Worm (Caenorhabditis elegans): Measurements from ENCODE around the gene cit-1.1.

The cit-1.1 gene

ce11 chrIII:8010260-8010822, 720 bp upstream of the cit-1.1 start, which contains the start of gene cit-1.2:
cit-1.2 (plus strand) TSS chrIII:8010772.
- TF ChIP-seq ceh-13 (GFP tag; optimal IDR thresholded peaks at IDR 0.05) (no peak), tbx-37 (GFP tag; conservative IDR thresholded peaks at IDR 0.05) (no peak), hmg-4 (GFP tag; optimal IDR thresholded peaks at IDR 0.05) (no peak), B0310.2 (tag; optimal IDR thresholded peaks at IDR 0.05) (no peak), tbx-11 (GFP tag; IDR thresholded peaks at IDR 0.05) (no peak), sea-1 (GFP tag; conservative IDR thresholded peaks at IDR 0.05) (no peak), ets-7 (tag; optimal IDR thresholded peaks at IDR 0.05) (no peak), pes-1 (GFP tag; IDR thresholded peaks at IDR 0.05) (no peak), hmbx-1 (tag; optimal IDR thresholded peaks at IDR 0.05) (no peak), flt-1 (GFP tag; IDR thresholded peaks at IDR 0.05) (no peak), hnd-1 (tag; optimal IDR thresholded peaks at IDR 0.05) (no peak), tra-4 (tag; optimal IDR thresholded peaks at IDR 0.05) (no peak), ama-1 (optimal IDR thresholded peaks at IDR 0.05) (no peak), F13C5.2 (tag; optimal IDR thresholded peaks at IDR 0.05) (no peak), aly-1 (tag; optimal IDR thresholded peaks at IDR 0.05) (no peak), scrt-1 (GFP tag; IDR thresholded peaks at IDR 0.05) (no peak), ceh-36 (tag; optimal IDR thresholded peaks at IDR 0.05) (no peak)

- TF ChIP-seq aly-1 (tag; optimal IDR thresholded peaks at IDR 0.05): no peak
- no peak for TF ChIP-seq ama-1 (optimal IDR thresholded peaks at IDR 0.05)
- no peak for TF ChIP-seq ceh-13 (GFP tag; optimal IDR thresholded peaks at IDR 0.05)
Observed at ce11 chrIII:8004091-8004490, 5.5 kb downstream of the cit-1.1 start, which contains the start of gene C06G4.6. C06G4.6 (plus strand) TSS chrIII:8004391.

- TF ChIP-seq hmbx-1 (tag; optimal IDR thresholded peaks at IDR 0.05) (no peak), F13C5.2 (tag; optimal IDR thresholded peaks at IDR 0.05) (no peak), flt-1 (GFP tag; IDR thresholded peaks at IDR 0.05) (no peak), tbx-11 (GFP tag; IDR thresholded peaks at IDR 0.05) (no peak), ama-1 (optimal IDR thresholded peaks at IDR 0.05) (no peak), B0310.2 (tag; optimal IDR thresholded peaks at IDR 0.05) (no peak), tbx-37 (GFP tag; conservative IDR thresholded peaks at IDR 0.05) (no peak), scrt-1 (GFP tag; IDR thresholded peaks at IDR 0.05) (no peak), sea-1 (GFP tag; conservative IDR thresholded peaks at IDR 0.05) (no peak), ets-7 (tag; optimal IDR thresholded peaks at IDR 0.05) (no peak), aly-1 (tag; optimal IDR thresholded peaks at IDR 0.05) (no peak), hmg-4 (GFP tag; optimal IDR thresholded peaks at IDR 0.05) (no peak), tra-4 (tag; optimal IDR thresholded peaks at IDR 0.05) (no peak), pes-1 (GFP tag; IDR thresholded peaks at IDR 0.05) (no peak), ceh-36 (tag; optimal IDR thresholded peaks at IDR 0.05) (no peak), ceh-13 (GFP tag; optimal IDR thresholded peaks at IDR 0.05) (no peak), hnd-1 (tag; optimal IDR thresholded peaks at IDR 0.05) (no peak)
Observed at ce11 chrIII:8001557-8001956, 8.1 kb downstream of the cit-1.1 start.

ce11 chrIII:7997447-7998046, 12.1 kb downstream of the cit-1.1 start:
- TF ChIP-seq ceh-13 (GFP tag; optimal IDR thresholded peaks at IDR 0.05) (no peak), F13C5.2 (tag; optimal IDR thresholded peaks at IDR 0.05) (no peak), scrt-1 (GFP tag; IDR thresholded peaks at IDR 0.05) (no peak), ets-7 (tag; optimal IDR thresholded peaks at IDR 0.05) (no peak), ama-1 (optimal IDR thresholded peaks at IDR 0.05) (no peak), tbx-37 (GFP tag; conservative IDR thresholded peaks at IDR 0.05) (no peak), aly-1 (tag; optimal IDR thresholded peaks at IDR 0.05) (no peak), pes-1 (GFP tag; IDR thresholded peaks at IDR 0.05) (no peak), tbx-11 (GFP tag; IDR thresholded peaks at IDR 0.05) (no peak), tra-4 (tag; optimal IDR thresholded peaks at IDR 0.05) (no peak), ceh-36 (tag; optimal IDR thresholded peaks at IDR 0.05) (no peak), hmg-4 (GFP tag; optimal IDR thresholded peaks at IDR 0.05) (no peak), sea-1 (GFP tag; conservative IDR thresholded peaks at IDR 0.05) (no peak)

- TF ChIP-seq flt-1 (GFP tag; IDR thresholded peaks at IDR 0.05) (no peak), tbx-11 (GFP tag; IDR thresholded peaks at IDR 0.05) (no peak), aly-1 (tag; optimal IDR thresholded peaks at IDR 0.05) (no peak), ets-7 (tag; optimal IDR thresholded peaks at IDR 0.05) (no peak), ceh-13 (GFP tag; optimal IDR thresholded peaks at IDR 0.05) (no peak), hmbx-1 (tag; optimal IDR thresholded peaks at IDR 0.05) (no peak), tra-4 (tag; optimal IDR thresholded peaks at IDR 0.05) (no peak), hnd-1 (tag; optimal IDR thresholded peaks at IDR 0.05) (no peak), sea-1 (GFP tag; conservative IDR thresholded peaks at IDR 0.05) (no peak), ama-1 (optimal IDR thresholded peaks at IDR 0.05) (no peak), pes-1 (GFP tag; IDR thresholded peaks at IDR 0.05) (no peak), F13C5.2 (tag; optimal IDR thresholded peaks at IDR 0.05) (no peak), scrt-1 (GFP tag; IDR thresholded peaks at IDR 0.05) (no peak), ceh-36 (tag; optimal IDR thresholded peaks at IDR 0.05) (no peak), tbx-37 (GFP tag; conservative IDR thresholded peaks at IDR 0.05) (no peak), B0310.2 (tag; optimal IDR thresholded peaks at IDR 0.05) (no peak), hmg-4 (GFP tag; optimal IDR thresholded peaks at IDR 0.05) (no peak)
Observed at ce11 chrIII:7996353-7996752, 13.3 kb downstream of the cit-1.1 start, which contains the start of gene npr-17. npr-17 (minus strand) TSS chrIII:7996453.

- TF ChIP-seq ceh-13 (GFP tag; optimal IDR thresholded peaks at IDR 0.05) (no peak), ceh-36 (tag; optimal IDR thresholded peaks at IDR 0.05) (no peak), F13C5.2 (tag; optimal IDR thresholded peaks at IDR 0.05) (no peak), aly-1 (tag; optimal IDR thresholded peaks at IDR 0.05) (no peak), tra-4 (tag; optimal IDR thresholded peaks at IDR 0.05) (no peak), scrt-1 (GFP tag; IDR thresholded peaks at IDR 0.05) (no peak), sea-1 (GFP tag; conservative IDR thresholded peaks at IDR 0.05) (no peak), hmg-4 (GFP tag; optimal IDR thresholded peaks at IDR 0.05) (no peak), pes-1 (GFP tag; IDR thresholded peaks at IDR 0.05) (no peak), B0310.2 (tag; optimal IDR thresholded peaks at IDR 0.05) (no peak), hnd-1 (tag; optimal IDR thresholded peaks at IDR 0.05) (no peak), tbx-11 (GFP tag; IDR thresholded peaks at IDR 0.05) (no peak), flt-1 (GFP tag; IDR thresholded peaks at IDR 0.05) (no peak)
Observed at ce11 chrIII:7986585-7987171, 22.9 kb downstream of the cit-1.1 start, which contains the start of gene hrpk-2. hrpk-2 (plus strand) TSS chrIII:7987121.
